Fruit fly (Drosophila melanogaster): ENCODE data around the gene eIF2Bbeta.

The eIF2Bbeta gene

DNA sequence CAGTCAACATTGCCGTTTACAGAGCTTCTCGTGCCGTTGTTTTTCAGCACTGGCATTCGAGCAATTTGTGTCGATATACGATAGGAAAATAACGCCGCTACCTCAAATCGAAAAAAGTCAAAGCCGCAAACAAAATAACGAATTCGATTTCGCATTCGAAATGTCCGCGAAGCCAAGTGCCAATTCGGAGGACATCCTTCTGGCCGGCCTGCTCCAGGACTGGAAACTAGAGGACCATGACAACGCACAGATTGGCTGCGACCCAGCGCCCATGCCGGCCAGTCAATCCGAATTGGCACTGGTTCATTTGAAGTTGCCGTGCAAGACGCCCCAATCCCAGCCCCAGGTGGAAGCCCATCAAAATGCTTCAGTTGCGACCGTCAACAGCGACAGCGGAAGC lies 10.4 kb downstream of the eIF2Bbeta start (continued):
- TF ChIP-seq Neu2 (GFP tag; optimal IDR thresholded peaks at IDR 0.05; ENCODE audit: borderline replicate concordance): no peak
- TF ChIP-seq exex (tag; optimal IDR thresholded peaks at IDR 0.05): no peak
- TF ChIP-seq CG15601 (tag; optimal IDR thresholded peaks at IDR 0.05): no peak
- no peak for TF ChIP-seq Hmx (GFP tag; optimal IDR thresholded peaks at IDR 0.05)
- TF ChIP-seq Dek (tag; optimal IDR thresholded peaks at IDR 0.05): no peak
- no peak for TF ChIP-seq sd (tag; optimal IDR thresholded peaks at IDR 0.05)
- TF ChIP-seq HLHmδ (GFP tag; optimal IDR thresholded peaks at IDR 0.05): no peak
- TF ChIP-seq CG9437 (GFP tag; optimal IDR thresholded peaks at IDR 0.05): no peak
- TF ChIP-seq nau (GFP tag; optimal IDR thresholded peaks at IDR 0.05): no peak
- no peak for TF ChIP-seq vfl (GFP tag; optimal IDR thresholded peaks at IDR 0.05)
- no peak for TF ChIP-seq CG3163 (GFP tag; optimal IDR thresholded peaks at IDR 0.05)
- no peak for TF ChIP-seq hth (optimal IDR thresholded peaks at IDR 0.05)
- TF ChIP-seq CG10147 (GFP tag; optimal IDR thresholded peaks at IDR 0.05): no peak
- no peak for TF ChIP-seq Nf-YB (GFP tag; optimal IDR thresholded peaks at IDR 0.05)
- TF ChIP-seq dmrt99B (tag; optimal IDR thresholded peaks at IDR 0.05): no peak
- TF ChIP-seq CG15269 (tag; optimal IDR thresholded peaks at IDR 0.05): no peak
- TF ChIP-seq salm (tag; optimal IDR thresholded peaks at IDR 0.05): no peak
- TF ChIP-seq CG16813 (GFP tag; IDR thresholded peaks at IDR 0.05; ENCODE audit: partially characterized antibody): peak; percentile 41; the same call in 1 of the 3 replicates
- TF ChIP-seq CG10321 (GFP tag; IDR thresholded peaks at IDR 0.05): no peak
- 0 out of 3 replicates have a peak, but pooled peaks have one; percentile 5 for TF ChIP-seq CG7963 (GFP tag; IDR thresholded peaks at IDR 0.05; ENCODE audit: partially characterized antibody)
- TF ChIP-seq kni (GFP tag; optimal IDR thresholded peaks at IDR 0.05): no peak
- no peak for TF ChIP-seq Six4 (GFP tag; optimal IDR thresholded peaks at IDR 0.05)
- no peak for TF ChIP-seq lola (GFP tag; optimal IDR thresholded peaks at IDR 0.05)
- TF ChIP-seq CG14667 (GFP tag; IDR thresholded peaks at IDR 0.05): no peak
- TF ChIP-seq CG2116 (GFP tag; optimal IDR thresholded peaks at IDR 0.05): peak; percentile 48
- TF ChIP-seq Fer3 (tag; optimal IDR thresholded peaks at IDR 0.05): no peak
- no peak for TF ChIP-seq bab2 (GFP tag; optimal IDR thresholded peaks at IDR 0.05)
- TF ChIP-seq NK7.1 (GFP tag; optimal IDR thresholded peaks at IDR 0.05): no peak
- TF ChIP-seq CG11085 (GFP tag; IDR thresholded peaks at IDR 0.05): no peak
- TF ChIP-seq CG5953 (GFP tag; IDR thresholded peaks at IDR 0.05): no peak
- peak; percentile 14 for TF ChIP-seq lilli (GFP tag; optimal IDR thresholded peaks at IDR 0.05)
- no peak for TF ChIP-seq D19A (tag; optimal IDR thresholded peaks at IDR 0.05)
- no peak for TF ChIP-seq Kr (GFP tag; optimal IDR thresholded peaks at IDR 0.05)
- TF ChIP-seq CG6254 (GFP tag; optimal IDR thresholded peaks at IDR 0.05): no peak
- no peak for TF ChIP-seq Sox100B (GFP tag; optimal IDR thresholded peaks at IDR 0.05)
- TF ChIP-seq lbe (GFP tag; optimal IDR thresholded peaks at IDR 0.05): no peak
- peak; percentile 71 for TF ChIP-seq Dp (GFP tag; optimal IDR thresholded peaks at IDR 0.05)
- TF ChIP-seq CG11695 (GFP tag; IDR thresholded peaks at IDR 0.05): no peak
- no peak for TF ChIP-seq CG2889 (GFP tag; IDR thresholded peaks at IDR 0.05)
- no peak for TF ChIP-seq CG10979 (tag; optimal IDR thresholded peaks at IDR 0.05)
- no peak for TF ChIP-seq pfk (GFP tag; optimal IDR thresholded peaks at IDR 0.05)
- no peak for TF ChIP-seq CTCF (GFP tag; optimal IDR thresholded peaks at IDR 0.05)
- no peak for TF ChIP-seq D19B (GFP tag; optimal IDR thresholded peaks at IDR 0.05)
- no peak for TF ChIP-seq zen2 (GFP tag; IDR thresholded peaks at IDR 0.05; ENCODE audit: partially characterized antibody)
- no peak for TF ChIP-seq emc (GFP tag; optimal IDR thresholded peaks at IDR 0.05)
- no peak for TF ChIP-seq ems (GFP tag; optimal IDR thresholded peaks at IDR 0.05)
- TF ChIP-seq MBD-R2 (GFP tag; IDR thresholded peaks at IDR 0.05): peak; percentile 54
- TF ChIP-seq CG11093 (GFP tag; IDR thresholded peaks at IDR 0.05): no peak
- TF ChIP-seq cad (GFP tag; optimal IDR thresholded peaks at IDR 0.05): no peak
- TF ChIP-seq CG18476 (GFP tag; optimal IDR thresholded peaks at IDR 0.05): no peak
- no peak for TF ChIP-seq ERR (GFP tag; optimal IDR thresholded peaks at IDR 0.05)
- TF ChIP-seq corto (GFP tag; optimal IDR thresholded peaks at IDR 0.05): no peak
